Worm (Caenorhabditis elegans): ENCODE results near the gene sra-38.

Gene sra-38

DNA sequence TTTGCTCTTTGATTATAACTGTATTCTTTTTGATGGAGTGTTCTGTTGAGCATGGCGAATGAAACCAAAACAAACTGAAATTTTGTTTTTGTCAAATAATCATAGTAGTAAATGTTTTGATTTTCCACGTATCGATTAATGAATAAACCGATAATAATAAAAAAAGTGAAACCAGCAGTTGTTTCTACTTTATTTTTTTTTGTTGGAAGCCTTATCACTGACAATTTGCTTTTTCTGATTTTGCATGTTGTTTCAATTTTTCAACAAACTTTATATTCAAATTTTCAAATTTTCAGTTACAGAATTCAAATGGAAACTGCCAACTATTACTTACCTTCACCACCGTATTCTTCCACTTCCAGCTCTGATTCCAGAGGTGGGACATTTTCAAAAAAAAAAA, 34.6 kb upstream of the sra-38 start, which contains the start of gene elt-3:
elt-3 (plus strand) TSS at position 301 of the 400 bp plus-strand sequence.
- TF ChIP-seq hlh-30 (tag; optimal IDR thresholded peaks at IDR 0.05; ENCODE audit: insufficient read depth) (no peak), tbx-2 (tag; optimal IDR thresholded peaks at IDR 0.05) (no peak), ztf-16 (tag; optimal IDR thresholded peaks at IDR 0.05) (no peak), zip-5 (tag; optimal IDR thresholded peaks at IDR 0.05) (no peak), C08G9.2 (tag; optimal IDR thresholded peaks at IDR 0.05) (no peak), ets-4 (tag; optimal IDR thresholded peaks at IDR 0.05) (no peak), ttx-3 (tag; optimal IDR thresholded peaks at IDR 0.05) (no peak), unc-3 (GFP tag; conservative IDR thresholded peaks at IDR 0.05) (no peak), unc-3 (tag; optimal IDR thresholded peaks at IDR 0.05) (no peak), hlh-15 (tag; optimal IDR thresholded peaks at IDR 0.05) (no peak), ceh-48 (tag; optimal IDR thresholded peaks at IDR 0.05) (no peak), madf-2 (tag; optimal IDR thresholded peaks at IDR 0.05) (no peak), hlh-8 (tag; optimal IDR thresholded peaks at IDR 0.05) (no peak), ceh-18 (tag; optimal IDR thresholded peaks at IDR 0.05) (no peak), nhr-232 (tag; optimal IDR thresholded peaks at IDR 0.05) (no peak), F13H6.1 (tag; optimal IDR thresholded peaks at IDR 0.05) (no peak), gmeb-2 (tag; optimal IDR thresholded peaks at IDR 0.05) (no peak), pag-3 (tag; optimal IDR thresholded peaks at IDR 0.05; ENCODE audit: borderline replicate concordance) (no peak), ceh-45 (GFP tag; IDR thresholded peaks at IDR 0.05) (no peak), che-1 (tag; optimal IDR thresholded peaks at IDR 0.05) (no peak), ahr-1 (tag; optimal IDR thresholded peaks at IDR 0.05) (no peak)

DNA sequence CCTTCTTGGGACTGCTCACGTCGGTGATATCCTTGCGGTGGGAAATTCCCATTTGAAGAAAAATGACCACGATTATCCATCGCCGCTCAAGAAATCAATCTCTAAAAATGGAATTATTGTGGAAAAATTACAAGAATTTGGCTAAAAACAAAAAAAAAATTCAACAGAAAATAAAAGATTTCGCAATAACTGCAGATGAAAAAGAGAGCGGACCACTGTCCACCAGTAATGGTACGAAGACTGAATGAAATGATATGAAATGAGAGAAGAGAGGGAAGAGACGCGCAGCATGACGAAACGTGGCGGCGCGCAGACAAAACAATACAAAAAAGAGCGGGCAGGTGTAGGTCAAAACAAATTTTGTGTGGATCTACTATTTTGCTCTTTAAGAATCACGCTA, 29.6 kb upstream of the sra-38 start, which contains the start of gene meg-1:
meg-1 (minus strand) TSS at position 101 of the 400 bp plus-strand sequence.
- no peak for TF ChIP-seq elt-2 (tag; optimal IDR thresholded peaks at IDR 0.05)
- no peak for TF ChIP-seq madf-2 (tag; optimal IDR thresholded peaks at IDR 0.05)
- no peak for TF ChIP-seq ceh-14 (tag; optimal IDR thresholded peaks at IDR 0.05)
- TF ChIP-seq ahr-1 (tag; optimal IDR thresholded peaks at IDR 0.05): no peak
- no peak for TF ChIP-seq unc-42 (tag; optimal IDR thresholded peaks at IDR 0.05)
- TF ChIP-seq ceh-2 (tag; optimal IDR thresholded peaks at IDR 0.05): no peak
- TF ChIP-seq lin-11 (tag; optimal IDR thresholded peaks at IDR 0.05): no peak
- no peak for TF ChIP-seq C08G9.2 (tag; optimal IDR thresholded peaks at IDR 0.05)
- no peak for TF ChIP-seq lim-6 (tag; optimal IDR thresholded peaks at IDR 0.05)
- TF ChIP-seq ama-1 (optimal IDR thresholded peaks at IDR 0.05): no peak
- TF ChIP-seq nfya-1 (tag; optimal IDR thresholded peaks at IDR 0.05): no peak
- no peak for TF ChIP-seq ceh-31 (tag; optimal IDR thresholded peaks at IDR 0.05)
- TF ChIP-seq nhr-232 (tag; optimal IDR thresholded peaks at IDR 0.05): no peak
- no peak for TF ChIP-seq hlh-13 (GFP tag; optimal IDR thresholded peaks at IDR 0.05)
- no peak for TF ChIP-seq unc-3 (GFP tag; conservative IDR thresholded peaks at IDR 0.05)
- TF ChIP-seq unc-3 (tag; optimal IDR thresholded peaks at IDR 0.05): no peak
- no peak for TF ChIP-seq odd-2 (tag; optimal IDR thresholded peaks at IDR 0.05)
- no peak for TF ChIP-seq hlh-8 (tag; optimal IDR thresholded peaks at IDR 0.05)

DNA sequence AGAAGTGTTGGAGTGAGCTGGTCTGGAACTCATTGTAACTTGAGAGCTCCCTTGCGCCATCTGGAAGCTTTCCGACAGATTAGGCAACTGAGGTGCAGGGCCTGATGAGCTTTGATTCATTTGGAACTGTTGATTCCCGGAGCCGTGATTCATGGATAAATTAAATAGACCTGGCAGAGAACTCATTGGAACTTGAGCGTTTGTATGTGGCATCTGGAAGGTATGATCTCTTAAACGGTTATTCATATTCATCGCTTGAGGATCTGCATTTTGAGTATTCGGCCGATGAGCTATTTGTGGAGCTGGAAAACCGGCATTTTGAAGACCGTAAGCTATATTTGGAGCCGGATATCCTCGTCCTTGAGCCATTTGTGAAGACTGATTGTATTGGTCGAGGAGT, 28.6 kb upstream of the sra-38 start:
- TF ChIP-seq ceh-48 (tag; optimal IDR thresholded peaks at IDR 0.05) (no peak), fax-1 (tag; optimal IDR thresholded peaks at IDR 0.05) (no peak), fkh-6 (tag; optimal IDR thresholded peaks at IDR 0.05) (no peak), C38D4.7 (GFP tag; optimal IDR thresholded peaks at IDR 0.05) (no peak), nfya-1 (tag; optimal IDR thresholded peaks at IDR 0.05) (no peak), ceh-14 (tag; optimal IDR thresholded peaks at IDR 0.05) (no peak), hlh-30 (tag; optimal IDR thresholded peaks at IDR 0.05; ENCODE audit: insufficient read depth) (no peak), mec-3 (tag; optimal IDR thresholded peaks at IDR 0.05; ENCODE audit: borderline replicate concordance) (no peak), lim-6 (tag; optimal IDR thresholded peaks at IDR 0.05) (no peak), che-1 (tag; optimal IDR thresholded peaks at IDR 0.05) (no peak), ceh-2 (tag; optimal IDR thresholded peaks at IDR 0.05) (no peak), ztf-16 (tag; optimal IDR thresholded peaks at IDR 0.05) (no peak), madf-2 (tag; optimal IDR thresholded peaks at IDR 0.05) (no peak), gmeb-2 (tag; optimal IDR thresholded peaks at IDR 0.05) (no peak), pha-4 (tag; optimal IDR thresholded peaks at IDR 0.05) (no peak), nhr-232 (tag; optimal IDR thresholded peaks at IDR 0.05) (no peak), ceh-18 (tag; optimal IDR thresholded peaks at IDR 0.05) (no peak), unc-42 (tag; optimal IDR thresholded peaks at IDR 0.05) (no peak)

Measured in whole organism, late embryonic.